Worm (Caenorhabditis elegans): Measurements from ENCODE around the gene acdh-13.

Gene acdh-13

ce11 chrIV:8534189-8534588, 35.6 kb upstream of the acdh-13 start:
- TF ChIP-seq B0310.2 (tag; optimal IDR thresholded peaks at IDR 0.05) (no peak), hnd-1 (tag; optimal IDR thresholded peaks at IDR 0.05) (no peak), tra-4 (tag; optimal IDR thresholded peaks at IDR 0.05) (no peak), pes-1 (GFP tag; IDR thresholded peaks at IDR 0.05) (no peak), F13C5.2 (tag; optimal IDR thresholded peaks at IDR 0.05) (no peak), sea-1 (GFP tag; conservative IDR thresholded peaks at IDR 0.05) (no peak), tbx-37 (GFP tag; conservative IDR thresholded peaks at IDR 0.05) (no peak), flt-1 (GFP tag; IDR thresholded peaks at IDR 0.05) (no peak), hmg-4 (GFP tag; optimal IDR thresholded peaks at IDR 0.05) (no peak), ama-1 (optimal IDR thresholded peaks at IDR 0.05) (no peak), tbx-11 (GFP tag; IDR thresholded peaks at IDR 0.05) (no peak), hmbx-1 (tag; optimal IDR thresholded peaks at IDR 0.05) (no peak), ceh-36 (tag; optimal IDR thresholded peaks at IDR 0.05) (no peak), ets-7 (tag; optimal IDR thresholded peaks at IDR 0.05) (no peak)

ce11 chrIV:8532796-8533195, 34.2 kb upstream of the acdh-13 start:
- TF ChIP-seq pes-1 (GFP tag; IDR thresholded peaks at IDR 0.05) (no peak), F13C5.2 (tag; optimal IDR thresholded peaks at IDR 0.05) (no peak), hmbx-1 (tag; optimal IDR thresholded peaks at IDR 0.05) (no peak), tra-4 (tag; optimal IDR thresholded peaks at IDR 0.05) (no peak)

- no peak for TF ChIP-seq B0310.2 (tag; optimal IDR thresholded peaks at IDR 0.05)
- TF ChIP-seq tbx-11 (GFP tag; IDR thresholded peaks at IDR 0.05): no peak
- TF ChIP-seq scrt-1 (GFP tag; IDR thresholded peaks at IDR 0.05): no peak
- TF ChIP-seq F13C5.2 (tag; optimal IDR thresholded peaks at IDR 0.05): no peak
- TF ChIP-seq pes-1 (GFP tag; IDR thresholded peaks at IDR 0.05): no peak
- no peak for TF ChIP-seq ets-7 (tag; optimal IDR thresholded peaks at IDR 0.05)
- TF ChIP-seq tra-4 (tag; optimal IDR thresholded peaks at IDR 0.05): no peak
- no peak for TF ChIP-seq sea-1 (GFP tag; conservative IDR thresholded peaks at IDR 0.05)
- TF ChIP-seq aly-1 (tag; optimal IDR thresholded peaks at IDR 0.05): no peak
- TF ChIP-seq flt-1 (GFP tag; IDR thresholded peaks at IDR 0.05): no peak
- no peak for TF ChIP-seq hmg-4 (GFP tag; optimal IDR thresholded peaks at IDR 0.05)
- TF ChIP-seq ceh-13 (GFP tag; optimal IDR thresholded peaks at IDR 0.05): no peak
- TF ChIP-seq tbx-37 (GFP tag; conservative IDR thresholded peaks at IDR 0.05): no peak
- TF ChIP-seq ceh-36 (tag; optimal IDR thresholded peaks at IDR 0.05): no peak
These were observed 33.4 kb upstream of the acdh-13 start for ce11 chrIV:8532024-8532423.

- no peak for TF ChIP-seq ceh-13 (GFP tag; optimal IDR thresholded peaks at IDR 0.05)
- TF ChIP-seq F13C5.2 (tag; optimal IDR thresholded peaks at IDR 0.05): no peak
- TF ChIP-seq ets-7 (tag; optimal IDR thresholded peaks at IDR 0.05): no peak
- TF ChIP-seq ama-1 (optimal IDR thresholded peaks at IDR 0.05): no peak
- TF ChIP-seq B0310.2 (tag; optimal IDR thresholded peaks at IDR 0.05): no peak
- no peak for TF ChIP-seq pes-1 (GFP tag; IDR thresholded peaks at IDR 0.05)
- TF ChIP-seq hnd-1 (tag; optimal IDR thresholded peaks at IDR 0.05): no peak
- no peak for TF ChIP-seq flt-1 (GFP tag; IDR thresholded peaks at IDR 0.05)
- no peak for TF ChIP-seq hmg-4 (GFP tag; optimal IDR thresholded peaks at IDR 0.05)
- TF ChIP-seq tbx-11 (GFP tag; IDR thresholded peaks at IDR 0.05): no peak
- no peak for TF ChIP-seq aly-1 (tag; optimal IDR thresholded peaks at IDR 0.05)
- no peak for TF ChIP-seq ceh-36 (tag; optimal IDR thresholded peaks at IDR 0.05)
- no peak for TF ChIP-seq sea-1 (GFP tag; conservative IDR thresholded peaks at IDR 0.05)
- TF ChIP-seq scrt-1 (GFP tag; IDR thresholded peaks at IDR 0.05): no peak
- TF ChIP-seq tra-4 (tag; optimal IDR thresholded peaks at IDR 0.05): no peak
- no peak for TF ChIP-seq hmbx-1 (tag; optimal IDR thresholded peaks at IDR 0.05)
- no peak for TF ChIP-seq tbx-37 (GFP tag; conservative IDR thresholded peaks at IDR 0.05)
These were observed 31.7 kb upstream of the acdh-13 start for ce11 chrIV:8530042-8531027.

DNA sequence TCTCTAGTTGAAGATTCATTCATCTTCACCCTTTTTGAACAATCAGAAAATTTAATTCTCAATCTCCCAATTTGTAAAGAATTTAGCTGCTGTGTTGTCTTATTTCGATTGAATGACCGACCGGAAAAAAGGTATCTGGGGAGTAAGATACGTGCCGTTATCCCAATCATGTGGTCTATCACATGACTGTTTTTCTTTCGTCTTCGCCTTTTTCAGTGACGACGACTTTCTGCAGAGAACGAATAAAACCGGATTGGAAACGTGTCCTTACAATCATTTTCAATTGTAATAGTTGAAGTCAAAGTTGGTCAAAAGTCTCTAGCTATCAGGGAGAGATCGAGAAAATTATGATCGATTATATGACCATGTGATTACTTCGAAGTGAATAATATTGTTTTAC, 30.4 kb upstream of the acdh-13 start:
- TF ChIP-seq sea-1 (GFP tag; conservative IDR thresholded peaks at IDR 0.05): no peak
- TF ChIP-seq flt-1 (GFP tag; IDR thresholded peaks at IDR 0.05): no peak
- no peak for TF ChIP-seq ceh-36 (tag; optimal IDR thresholded peaks at IDR 0.05)
- no peak for TF ChIP-seq scrt-1 (GFP tag; IDR thresholded peaks at IDR 0.05)
- no peak for TF ChIP-seq ama-1 (optimal IDR thresholded peaks at IDR 0.05)
- TF ChIP-seq ets-7 (tag; optimal IDR thresholded peaks at IDR 0.05): no peak
- TF ChIP-seq ceh-13 (GFP tag; optimal IDR thresholded peaks at IDR 0.05): no peak
- no peak for TF ChIP-seq tbx-11 (GFP tag; IDR thresholded peaks at IDR 0.05)
- TF ChIP-seq F13C5.2 (tag; optimal IDR thresholded peaks at IDR 0.05): no peak
- TF ChIP-seq aly-1 (tag; optimal IDR thresholded peaks at IDR 0.05): no peak
- TF ChIP-seq pes-1 (GFP tag; IDR thresholded peaks at IDR 0.05): no peak
- TF ChIP-seq B0310.2 (tag; optimal IDR thresholded peaks at IDR 0.05): no peak
- no peak for TF ChIP-seq hmg-4 (GFP tag; optimal IDR thresholded peaks at IDR 0.05)
- TF ChIP-seq hnd-1 (tag; optimal IDR thresholded peaks at IDR 0.05): no peak

DNA sequence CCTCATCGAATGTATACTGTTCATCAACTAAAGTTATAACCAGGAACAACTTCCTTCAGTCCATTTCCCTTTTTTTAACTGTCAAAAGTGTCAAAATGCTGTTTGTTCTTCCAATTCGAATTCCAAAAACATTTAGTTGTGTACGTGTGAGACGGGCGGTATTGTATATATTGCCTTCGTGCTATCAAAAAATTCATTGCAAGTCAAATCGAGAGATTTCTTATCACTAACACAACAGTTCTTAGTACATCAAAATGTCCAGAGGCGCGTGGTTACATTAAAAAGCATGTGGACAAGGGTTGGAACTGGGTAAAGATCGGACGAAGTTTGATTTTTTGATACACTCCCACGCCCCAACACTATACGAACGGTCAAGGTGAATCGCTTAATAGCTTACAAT, 29.7 kb upstream of the acdh-13 start:
- TF ChIP-seq tra-4 (tag; optimal IDR thresholded peaks at IDR 0.05) (no peak), B0310.2 (tag; optimal IDR thresholded peaks at IDR 0.05) (no peak), hmg-4 (GFP tag; optimal IDR thresholded peaks at IDR 0.05) (no peak), ets-7 (tag; optimal IDR thresholded peaks at IDR 0.05) (no peak)

- TF ChIP-seq hmg-4 (GFP tag; optimal IDR thresholded peaks at IDR 0.05) (no peak), F13C5.2 (tag; optimal IDR thresholded peaks at IDR 0.05) (no peak), tbx-11 (GFP tag; IDR thresholded peaks at IDR 0.05) (no peak), tra-4 (tag; optimal IDR thresholded peaks at IDR 0.05) (no peak), ceh-13 (GFP tag; optimal IDR thresholded peaks at IDR 0.05) (no peak), tbx-37 (GFP tag; conservative IDR thresholded peaks at IDR 0.05) (no peak), ets-7 (tag; optimal IDR thresholded peaks at IDR 0.05) (no peak), hnd-1 (tag; optimal IDR thresholded peaks at IDR 0.05) (no peak), pes-1 (GFP tag; IDR thresholded peaks at IDR 0.05) (no peak), ama-1 (optimal IDR thresholded peaks at IDR 0.05) (no peak), flt-1 (GFP tag; IDR thresholded peaks at IDR 0.05) (no peak), aly-1 (tag; optimal IDR thresholded peaks at IDR 0.05) (no peak), B0310.2 (tag; optimal IDR thresholded peaks at IDR 0.05) (no peak), ceh-36 (tag; optimal IDR thresholded peaks at IDR 0.05) (no peak)
These were observed 29.0 kb upstream of the acdh-13 start for ce11 chrIV:8527598-8528012.
